Worm (Caenorhabditis elegans): Measurements from ENCODE around the gene str-243.

DNA sequence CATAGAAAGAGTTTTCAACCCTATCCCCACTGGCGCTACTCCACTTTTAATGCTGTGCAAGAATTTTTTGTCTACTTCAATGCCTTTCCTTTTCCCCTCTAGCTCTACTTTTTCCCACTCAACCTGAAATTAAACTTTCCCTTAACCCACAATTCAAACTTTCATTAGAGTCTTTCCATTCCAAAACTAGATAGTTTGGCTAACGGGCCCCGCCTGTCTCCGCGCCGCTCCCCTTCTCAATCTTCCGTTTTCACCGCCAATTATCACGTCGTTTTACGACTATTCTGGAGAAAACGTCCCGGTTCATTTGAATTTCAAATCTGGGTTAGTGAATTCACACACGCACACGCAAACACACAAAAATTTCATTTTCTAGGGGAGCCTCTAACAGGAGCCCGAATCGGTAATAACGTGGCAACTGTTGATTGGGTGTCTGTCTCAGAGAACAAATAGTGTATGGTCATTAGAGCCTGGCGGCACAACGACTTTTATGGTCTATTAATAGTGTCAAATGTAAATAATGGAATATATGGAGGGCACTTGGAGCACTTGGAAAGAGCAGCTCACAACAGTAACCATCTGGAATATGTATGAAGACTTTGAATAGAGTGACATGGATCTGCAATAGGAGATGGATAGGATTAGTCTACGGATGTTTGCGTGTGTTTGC is 47.3 kb downstream of the str-243 start:
- TF ChIP-seq zip-11 (GFP tag; IDR thresholded peaks at IDR 0.05) = no peak
- no peak for TF ChIP-seq lin-29 (GFP tag; IDR thresholded peaks at IDR 0.05)
- no peak for TF ChIP-seq nhr-111 (GFP tag; optimal IDR thresholded peaks at IDR 0.05)
- TF ChIP-seq lin-39 (tag; optimal IDR thresholded peaks at IDR 0.05) = no peak
- peak in 1 of 2 experiments; percentile 52 for TF ChIP-seq unc-62 (GFP tag; optimal IDR thresholded peaks at IDR 0.05 in 1 of 2)
- TF ChIP-seq unc-62 (tag; optimal IDR thresholded peaks at IDR 0.05) = no peak
- TF ChIP-seq egl-27 (tag; optimal IDR thresholded peaks at IDR 0.05) = no peak
- TF ChIP-seq nhr-237 (tag; optimal IDR thresholded peaks at IDR 0.05) = no peak
- no peak for TF ChIP-seq jun-1 (tag; optimal IDR thresholded peaks at IDR 0.05)
- TF ChIP-seq fos-1 (tag; optimal IDR thresholded peaks at IDR 0.05) = no peak

Data from whole organism, L4 larva.